Worm (Caenorhabditis elegans) whole organism, L4 larva: ENCODE measurements around the gene lgc-33.

Experiments used
- F10B5.3 ChIP-seq: sonication (generic microtip); optimal IDR thresholded peaks from 2 replicates; lab custom pipeline; 2016; ENCODE audit warnings: mild to moderate bottlenecking, missing genetic modification characterization, missing compliant biosample characterization
- F26F4.8 ChIP-seq: fragments of 200-800 bp; sonication (Bioruptor generic); conservative IDR thresholded peaks from 2 replicates; pipeline ENCODE4 v1.3.6; 2022; ENCODE audit warnings: missing genetic modification characterization, missing compliant biosample characterization
- F44E2.7 ChIP-seq: fragments of 200-800 bp; sonication (Bioruptor generic); IDR thresholded peaks from 2 replicates; pipeline ENCODE4 v2.1.2; 2022; ENCODE audit warnings: missing genetic modification characterization, missing compliant biosample characterization
- T20F7.1 ChIP-seq: fragments of 200-800 bp; sonication (Bioruptor generic); optimal IDR thresholded peaks from 2 replicates; lab custom pipeline; 2018; ENCODE audit warnings: mild to moderate bottlenecking, missing genetic modification characterization, missing compliant biosample characterization
- Y48G9A.11 ChIP-seq: fragments of 200-800 bp; sonication (Bioruptor generic); IDR thresholded peaks from 2 replicates; pipeline ENCODE4 v1.3.6; 2022; ENCODE audit warnings: missing genetic modification reagents, missing genetic modification characterization, missing compliant biosample characterization
- Y5F2A.4 ChIP-seq: fragments of 200-800 bp; sonication (Bioruptor generic); optimal IDR thresholded peaks from 2 replicates; lab custom pipeline; 2018; ENCODE audit warnings: mild to moderate bottlenecking, missing genetic modification characterization, missing compliant biosample characterization
- aha-1 ChIP-seq: fragments of 150-350 bp; peaks from one replicate; lab custom pipeline; 2014; ENCODE audit warnings: missing biosample characterization, missing genetic modification characterization
- aly-2 ChIP-seq: sonication (generic microtip); optimal IDR thresholded peaks from 2 replicates; lab custom pipeline; 2018; ENCODE audit warnings: missing biosample characterization, missing genetic modification characterization
- ceh-28 ChIP-seq: fragments of 150-350 bp; optimal IDR thresholded peaks from 2 replicates; lab custom pipeline; 2014; ENCODE audit warnings: missing biosample characterization, missing genetic modification reagents, missing genetic modification characterization
- ceh-44 ChIP-seq: fragments of 200-800 bp; sonication (Bioruptor generic); IDR thresholded peaks from 2 replicates; pipeline ENCODE4 v1.3.6; 2022; ENCODE audit warnings: missing genetic modification reagents, missing genetic modification characterization, missing compliant biosample characterization
- daf-16 ChIP-seq, 3 experiments: sonication (generic microtip); optimal IDR thresholded peaks; 2 replicates each; lab custom pipeline; 2016 to 2017; ENCODE audit warnings: missing genetic modification characterization in 3 of 3, missing genetic modification reagents in 3 of 3, mild to moderate bottlenecking in 2 of 3, missing compliant biosample characterization in 2 of 3, missing biosample characterization in 1 of 3, moderate library complexity in 1 of 3
- daf-19 ChIP-seq: fragments of 200-800 bp; sonication (Bioruptor generic); conservative IDR thresholded peaks from 2 replicates; pipeline ENCODE4 v1.3.6; 2022; ENCODE audit warnings: missing genetic modification characterization, missing compliant biosample characterization
- dmd-6 ChIP-seq: fragments of 200-800 bp; sonication (Bioruptor generic); IDR thresholded peaks from 2 replicates; pipeline ENCODE4 v1.3.6; 2022; ENCODE audit warnings: missing genetic modification reagents, missing genetic modification characterization, missing compliant biosample characterization
- dmd-8 ChIP-seq: fragments of 200-800 bp; sonication (Bioruptor generic); IDR thresholded peaks from 2 replicates; pipeline ENCODE4 v1.3.6; 2022; ENCODE audit warnings: missing genetic modification characterization, missing compliant biosample characterization
- dpl-1 ChIP-seq: fragments of 150-350 bp; optimal IDR thresholded peaks from 2 replicates; lab custom pipeline; 2014; ENCODE audit warnings: missing biosample characterization, missing genetic modification reagents, missing genetic modification characterization
- dve-1 ChIP-seq: sonication (generic microtip); optimal IDR thresholded peaks from 2 replicates; lab custom pipeline; 2017; ENCODE audit warnings: antibody characterized with exemption, mild to moderate bottlenecking, missing genetic modification characterization, missing compliant biosample characterization; ENCODE audit not compliant: insufficient read depth
- hif-1 ChIP-seq, 2 experiments: sonication (generic microtip); optimal IDR thresholded peaks; 2 replicates each; lab custom pipeline; 2016 to 2017; ENCODE audit warnings: missing compliant biosample characterization in 2 of 2, missing genetic modification characterization in 2 of 2, missing genetic modification reagents in 2 of 2, missing genotype in 2 of 2, mild to moderate bottlenecking in 1 of 2
- hlh-11 ChIP-seq: fragments of 200-800 bp; sonication (Bioruptor generic); optimal IDR thresholded peaks from 2 replicates; lab custom pipeline; 2018; ENCODE audit warnings: mild to moderate bottlenecking, missing genetic modification characterization, missing compliant biosample characterization
- hlh-30 ChIP-seq: sonication (generic microtip); optimal IDR thresholded peaks from 2 replicates; lab custom pipeline; 2017; ENCODE audit warnings: antibody characterized with exemption, mild to moderate bottlenecking, missing genetic modification characterization, missing compliant biosample characterization; ENCODE audit not compliant: insufficient read depth
- hmg-1.1 ChIP-seq: fragments of 200-800 bp; sonication (Bioruptor generic); IDR thresholded peaks from 2 replicates; pipeline ENCODE4 v1.3.6; 2022; ENCODE audit warnings: missing genetic modification reagents, missing genetic modification characterization, missing compliant biosample characterization
- lin-1 ChIP-seq: fragments of 200-800 bp; sonication (Bioruptor generic); IDR thresholded peaks from 2 replicates; pipeline ENCODE4 v1.3.6; 2022; ENCODE audit warnings: missing genetic modification reagents, missing genetic modification characterization, missing compliant biosample characterization
- lin-38 ChIP-seq: fragments of 200-800 bp; sonication (Bioruptor generic); IDR thresholded peaks from 2 replicates; pipeline ENCODE4 v1.3.6; 2022; ENCODE audit warnings: missing genetic modification reagents, missing genetic modification characterization, missing compliant biosample characterization
- lsy-2 ChIP-seq, 2 experiments: fragments of 150-350 bp in 1 of 2; sonication (generic microtip) in 1 of 2; optimal IDR thresholded peaks; 2 replicates each; lab custom pipeline; 2014 to 2017; ENCODE audit warnings: missing biosample characterization in 2 of 2, missing genetic modification characterization in 2 of 2
- mep-1 ChIP-seq: fragments of 150-350 bp; sonication (generic microtip); optimal IDR thresholded peaks from 3 replicates; lab custom pipeline; 2014; ENCODE audit warnings: missing biosample characterization, missing genetic modification characterization
- mes-2 ChIP-seq: sonication (generic microtip); optimal IDR thresholded peaks from 2 replicates; lab custom pipeline; 2016; ENCODE audit warnings: missing genotype, mild to moderate bottlenecking, missing genetic modification characterization, missing compliant biosample characterization; ENCODE audit not compliant: poor library complexity, severe bottlenecking
- nhr-28 ChIP-seq: fragments of 150-350 bp; optimal IDR thresholded peaks from 2 replicates; lab custom pipeline; 2014; ENCODE audit warnings: missing biosample characterization, missing genetic modification characterization
- nhr-42 ChIP-seq: fragments of 200-800 bp; sonication (Bioruptor generic); IDR thresholded peaks from 2 replicates; pipeline ENCODE4 v1.3.6; 2022; ENCODE audit warnings: missing genetic modification characterization, missing compliant biosample characterization
- pqm-1 ChIP-seq: sonication (generic microtip); optimal IDR thresholded peaks from 2 replicates; lab custom pipeline; 2017; ENCODE audit warnings: missing biosample characterization, missing genetic modification characterization
- rbr-2 ChIP-seq: sonication (generic microtip); optimal IDR thresholded peaks from 2 replicates; lab custom pipeline; 2016; ENCODE audit warnings: missing genotype, missing genetic modification characterization, missing compliant biosample characterization
- set-16 ChIP-seq: fragments of 200-800 bp; sonication (Bioruptor generic); IDR thresholded peaks from 2 replicates; pipeline ENCODE4 v1.3.6; 2022; ENCODE audit warnings: missing genetic modification reagents, missing genetic modification characterization, missing compliant biosample characterization
- unc-130 ChIP-seq: sonication (generic microtip); optimal IDR thresholded peaks from 2 replicates; lab custom pipeline; 2016; ENCODE audit warnings: missing genetic modification reagents, missing genetic modification characterization, missing compliant biosample characterization
- vab-7 ChIP-seq: fragments of 200-800 bp; sonication (Bioruptor generic); IDR thresholded peaks from 2 replicates; pipeline ENCODE4 v1.3.6; 2022; ENCODE audit warnings: missing genetic modification reagents, missing genetic modification characterization, missing compliant biosample characterization

The lgc-33 gene

DNA sequence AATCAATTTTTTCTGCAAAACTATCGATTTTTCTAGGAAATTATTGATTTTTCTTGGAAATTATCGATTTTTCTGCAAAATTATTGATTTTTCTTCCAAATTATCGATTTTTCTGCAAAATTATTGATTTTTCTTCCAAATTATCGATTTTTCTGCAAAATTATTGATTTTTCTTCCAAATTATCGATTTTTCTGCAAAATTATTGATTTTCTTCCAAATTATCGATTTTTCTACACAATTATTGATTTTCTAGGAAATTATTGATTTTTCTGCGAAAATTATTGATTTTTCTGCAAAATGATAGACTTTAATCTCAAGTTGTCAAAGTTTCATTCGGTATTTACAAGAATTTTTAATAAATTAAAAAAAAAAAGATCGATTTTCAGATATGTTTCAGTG lies 3.7 kb downstream of the lgc-33 start:
- TF ChIP-seq ceh-28 (tag; lab: Kevin White, UChicago), result peak; percentile 98

DNA sequence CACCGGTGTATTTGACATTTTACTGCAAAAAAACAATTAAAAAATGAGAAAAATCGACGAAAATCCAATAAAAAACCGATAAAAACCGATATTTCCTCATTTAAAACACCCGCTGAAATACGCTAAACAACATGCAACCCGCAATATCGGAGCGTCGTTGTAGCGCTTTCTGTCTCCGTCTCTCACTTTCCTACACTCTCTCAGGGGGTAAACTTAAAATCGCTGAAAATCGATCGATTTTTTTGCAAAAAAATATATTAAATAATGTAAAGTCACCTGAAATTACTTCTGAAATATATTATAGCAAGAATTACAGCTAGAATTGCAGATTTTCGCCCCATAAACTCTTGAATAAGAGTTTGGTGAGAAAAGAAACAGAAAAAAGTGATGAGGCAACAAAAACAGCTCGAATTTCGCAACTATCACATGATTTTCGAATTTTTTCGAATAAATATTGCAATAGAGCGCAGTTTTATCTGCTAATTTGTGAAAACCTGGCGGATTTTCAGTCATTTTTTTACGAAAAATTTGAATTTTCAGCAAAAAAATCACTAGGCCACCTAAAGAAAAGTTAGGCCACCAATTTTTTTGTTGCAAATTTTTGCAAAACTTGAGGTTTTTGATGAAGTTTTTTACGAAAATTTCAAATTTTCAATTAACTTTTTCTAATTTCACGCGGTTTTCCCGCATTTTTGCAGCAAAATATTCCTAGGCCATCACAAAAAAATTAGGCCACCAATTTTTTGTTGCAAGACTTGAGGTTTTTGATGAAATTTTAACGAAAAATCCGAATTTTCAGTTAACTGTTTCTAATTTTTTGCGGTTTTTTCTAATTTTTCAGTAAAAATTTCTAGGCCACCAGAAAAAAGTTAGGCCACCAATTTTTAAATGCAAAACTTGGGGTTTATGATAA lies 9.3 kb downstream of the lgc-33 start, which contains the start of the genes lem-4 and Y55F3BR.11:
Gene lem-4, minus strand, starts transcription at position 424 of the 913 bp plus-strand sequence.
Gene Y55F3BR.11, plus strand, starts transcription at position 863 of the 913 bp plus-strand sequence.
- TF ChIP-seq mes-2 (tag; lab: Kevin White, UChicago) (peak; percentile 78), Y48G9A.11 (GFP tag; lab: Robert Waterston, UW) (peak; percentile 96), dve-1 (tag; lab: Kevin White, UChicago) (peak; percentile 24), Y5F2A.4 (no peak), hif-1 (tag; optimal IDR thresholded peaks at IDR 0.05; lab: Kevin White, UChicago) (peak in 1 of 2 experiments; percentile 37), set-16 (GFP tag; lab: Robert Waterston, UW) (no peak), lin-38 (GFP tag; lab: Robert Waterston, UW) (peak; percentile 69), pqm-1 (tag; lab: Kevin White, UChicago) (peak; percentile 30), vab-7 (GFP tag; lab: Robert Waterston, UW) (no peak), hmg-1.1 (peak; percentile 58; the same call in 1 of the 2 replicates), dpl-1 (peak; percentile 91), mep-1 (tag; lab: Kevin White, UChicago) (peak; percentile 35), lsy-2 (tag; optimal IDR thresholded peaks at IDR 0.05; lab: Kevin White, UChicago) (peak in 1 of 2 experiments; percentile 71), daf-16 (GFP tag; optimal IDR thresholded peaks at IDR 0.05; lab: Kevin White, UChicago) (no peak), daf-16 (tag; optimal IDR thresholded peaks at IDR 0.05; lab: Kevin White, UChicago) (peak; percentile 44), lin-1 (GFP tag; lab: Robert Waterston, UW) (no peak), hlh-30 (tag; lab: Kevin White, UChicago) (peak; percentile 53), F44E2.7 (GFP tag; lab: Robert Waterston, UW) (no peak), rbr-2 (tag; lab: Kevin White, UChicago) (peak; percentile 8), T20F7.1 (GFP tag; lab: Kevin White, UChicago) (peak; percentile 99), aly-2 (tag; lab: Kevin White, UChicago) (no peak), F10B5.3 (tag; lab: Kevin White, UChicago) (no peak), daf-19 (no peak)

DNA sequence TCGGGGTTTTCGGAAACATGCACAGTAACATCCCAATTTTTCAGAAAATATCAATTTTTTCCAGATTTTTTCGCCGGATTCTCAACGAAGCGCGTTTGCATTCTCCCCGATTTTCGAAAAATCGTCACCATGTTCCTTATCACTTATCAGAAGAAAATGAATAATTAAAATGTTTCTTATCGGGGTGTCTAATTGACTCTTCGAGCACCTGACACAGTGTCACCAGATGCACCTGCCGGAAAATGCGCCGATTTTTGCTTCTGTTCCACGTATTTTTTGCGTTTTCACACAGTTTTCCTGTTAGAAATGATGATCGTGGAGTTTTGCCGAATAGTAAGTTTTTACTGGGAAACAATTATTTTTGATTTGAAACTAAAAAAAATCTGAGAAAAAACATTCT lies 10.2 kb downstream of the lgc-33 start:
- TF ChIP-seq nhr-28 (tag; lab: Kevin White, UChicago) (peak; percentile 59), lin-38 (GFP tag; lab: Robert Waterston, UW) (peak; percentile 46; the same call in 1 of the 2 replicates), pqm-1 (tag; lab: Kevin White, UChicago) (peak; percentile 79), unc-130 (GFP tag; lab: Kevin White, UChicago) (no peak), ceh-28 (tag; lab: Kevin White, UChicago) (no peak), dve-1 (tag; lab: Kevin White, UChicago) (peak; percentile 40), hlh-30 (tag; lab: Kevin White, UChicago) (peak; percentile 54), hlh-11 (tag; lab: Kevin White, UChicago) (peak; percentile 50), dmd-6 (GFP tag; lab: Robert Waterston, UW) (peak; percentile 53)

DNA sequence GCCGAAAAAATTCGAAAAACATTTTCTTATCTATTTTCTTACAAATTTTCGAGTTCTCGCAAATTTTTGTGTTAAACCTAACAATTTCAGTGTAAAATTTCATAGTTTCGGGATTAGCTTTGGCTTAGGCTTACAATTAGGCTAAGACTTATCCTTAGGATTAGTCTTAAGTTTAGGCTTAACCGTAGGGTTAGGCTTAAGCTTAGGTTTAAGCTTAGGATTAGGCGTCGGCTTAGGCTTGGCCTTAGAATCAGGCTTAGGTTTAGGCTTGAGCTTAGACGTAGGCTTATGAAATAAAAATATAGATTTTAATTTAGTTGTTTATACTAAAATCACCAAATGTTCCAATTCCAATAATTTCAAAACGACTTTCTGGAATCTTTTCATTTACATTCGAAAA lies 10.7 kb downstream of the lgc-33 start:
- TF ChIP-seq F26F4.8 (GFP tag; lab: Robert Waterston, UW) (no peak), ceh-44 (GFP tag; lab: Robert Waterston, UW) (no peak), aha-1 (tag; lab: Kevin White, UChicago) (peak; percentile 7), nhr-42 (GFP tag; lab: Robert Waterston, UW) (no peak), dmd-8 (no peak)
